Worm (Caenorhabditis elegans): ENCODE data around the gene srh-32.

ce11 chrV:17699097-17699496, 1.9 kb upstream of the srh-32 start, which contains the start of gene Y26G10.4:
- no peak for TF ChIP-seq rnt-1 (tag; optimal IDR thresholded peaks at IDR 0.05)
- TF ChIP-seq lin-15B (tag; optimal IDR thresholded peaks at IDR 0.05), result no peak

Measured in whole organism, L1 larva.